Worm (Caenorhabditis elegans) whole organism, L3 larva: ENCODE measurements around the gene Y75B12A.2.

Experiments used
- ama-1 ChIP-seq: fragments of 150-350 bp; optimal IDR thresholded peaks from 2 replicates; lab custom pipeline; 2018
- ceh-9 ChIP-seq: sonication (generic microtip); optimal IDR thresholded peaks from 2 replicates; lab custom pipeline; 2018; ENCODE audit warnings: missing biosample characterization, missing genetic modification characterization
- fkh-10 ChIP-seq: sonication (generic microtip); optimal IDR thresholded peaks from 2 replicates; lab custom pipeline; 2017; ENCODE audit warnings: missing biosample characterization, missing genetic modification reagents, missing genetic modification characterization
- fkh-2 ChIP-seq: fragments of 150-350 bp; optimal IDR thresholded peaks from 2 replicates; lab custom pipeline; 2014; ENCODE audit warnings: missing biosample characterization, missing genetic modification reagents, missing genetic modification characterization
- jun-1 ChIP-seq: fragments of 150-350 bp; optimal IDR thresholded peaks from 2 replicates; lab custom pipeline; 2014; ENCODE audit warnings: missing biosample characterization, missing genetic modification reagents, missing genetic modification characterization
- nhr-12 ChIP-seq: fragments of 150-350 bp; optimal IDR thresholded peaks from 2 replicates; lab custom pipeline; 2014; ENCODE audit warnings: missing biosample characterization, missing genetic modification characterization
- nhr-237 ChIP-seq: fragments of 150-350 bp; optimal IDR thresholded peaks from 2 replicates; lab custom pipeline; 2014; ENCODE audit warnings: missing biosample characterization, missing genetic modification characterization
- nhr-25 ChIP-seq: sonication (generic microtip); optimal IDR thresholded peaks from 2 replicates; lab custom pipeline; 2017; ENCODE audit warnings: missing biosample characterization, missing genetic modification characterization
- pqm-1 ChIP-seq: fragments of 150-350 bp; optimal IDR thresholded peaks from 2 replicates; lab custom pipeline; 2017; ENCODE audit warnings: missing biosample characterization, missing genetic modification characterization, inconsistent platforms
- sea-2 ChIP-seq: fragments of 150-350 bp; sonication (generic microtip); optimal IDR thresholded peaks from 4 replicates; lab custom pipeline; 2014; ENCODE audit warnings: missing biosample characterization, missing genetic modification reagents, missing genetic modification characterization
- unc-39 ChIP-seq: sonication (generic microtip); optimal IDR thresholded peaks from 4 replicates; lab custom pipeline; 2017; ENCODE audit warnings: missing biosample characterization, missing genetic modification characterization

DNA sequence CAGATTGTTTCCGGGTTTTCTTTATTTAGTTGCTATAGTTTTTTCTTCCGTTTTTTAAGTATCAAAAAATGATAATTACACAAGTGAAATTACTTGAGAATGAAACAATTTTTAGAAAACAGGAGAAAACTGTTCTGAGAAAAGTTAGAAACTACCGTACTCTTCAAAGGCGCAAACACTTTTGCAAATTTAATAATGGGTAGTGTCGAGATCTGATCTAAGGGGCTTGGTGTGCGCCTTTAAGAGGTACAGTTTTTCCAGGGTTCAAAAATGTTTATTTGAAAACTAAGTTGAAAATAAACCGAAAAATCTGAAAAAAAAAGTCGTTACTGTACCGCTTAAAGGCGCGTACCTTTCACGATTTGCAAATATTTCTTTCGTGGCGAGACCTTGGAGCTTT lies 48.8 kb upstream of the Y75B12A.2 start:
- TF ChIP-seq nhr-25 (tag; lab: Kevin White, UChicago) (no peak), fkh-2 (tag; lab: Kevin White, UChicago) (no peak), sea-2 (GFP tag; lab: Kevin White, UChicago) (no peak), nhr-237 (tag; lab: Kevin White, UChicago) (no peak), pqm-1 (tag; lab: Kevin White, UChicago) (no peak), ama-1 (lab: Kevin White, UChicago) (no peak), jun-1 (tag; lab: Kevin White, UChicago) (no peak), fkh-10 (GFP tag; lab: Kevin White, UChicago) (no peak), nhr-12 (tag; lab: Kevin White, UChicago) (no peak), ceh-9 (tag; lab: Kevin White, UChicago) (no peak), unc-39 (tag; lab: Kevin White, UChicago) (no peak)
